Worm (Caenorhabditis elegans) whole organism, midembryonic: ENCODE measurements around the gene sec-16A.2.

ENCODE experiments used
- T22C8.4 ChIP-seq: fragments of 200-800 bp; sonication (Bioruptor generic); IDR thresholded peaks from 2 replicates; pipeline ENCODE4 v1.3.6; 2022; ENCODE audit warnings: missing genetic modification characterization, missing compliant biosample characterization
- cog-1 ChIP-seq: sonication (generic microtip); optimal IDR thresholded peaks from 2 replicates; lab custom pipeline; 2016; ENCODE audit warnings: missing genetic modification characterization, missing compliant biosample characterization
- flt-1 ChIP-seq: fragments of 200-800 bp; sonication (Bioruptor generic); IDR thresholded peaks from 2 replicates; pipeline ENCODE4 v1.3.6; 2022; ENCODE audit warnings: missing genetic modification characterization, missing compliant biosample characterization
- klf-2 ChIP-seq: fragments of 200-800 bp; sonication (Bioruptor generic); conservative IDR thresholded peaks from 2 replicates; pipeline ENCODE4 v1.3.6; 2022; ENCODE audit warnings: missing genetic modification reagents, missing genetic modification characterization, missing compliant biosample characterization
- med-1 ChIP-seq: sonication (generic microtip); optimal IDR thresholded peaks from 2 replicates; lab custom pipeline; 2017; ENCODE audit warnings: missing genetic modification characterization, mild to moderate bottlenecking, missing compliant biosample characterization, antibody characterized with exemption, missing genetic modification reagents; ENCODE audit not compliant: insufficient read depth
- ref-1 ChIP-seq: fragments of 200-800 bp; sonication (Bioruptor generic); conservative IDR thresholded peaks from 2 replicates; pipeline ENCODE4 v1.3.6; 2022; ENCODE audit warnings: missing genetic modification reagents, missing genetic modification characterization, missing compliant biosample characterization
- tab-1 ChIP-seq: fragments of 200-800 bp; sonication (Bioruptor generic); IDR thresholded peaks from 2 replicates; pipeline ENCODE4 v1.3.6; 2022; ENCODE audit warnings: missing genetic modification characterization, missing compliant biosample characterization
- ztf-23 ChIP-seq: fragments of 200-800 bp; sonication (Bioruptor generic); IDR thresholded peaks from 2 replicates; pipeline ENCODE4 v1.3.6; 2022; ENCODE audit warnings: missing genetic modification reagents, missing genetic modification characterization, missing compliant biosample characterization
- ztf-29 ChIP-seq: fragments of 200-800 bp; sonication (Bioruptor generic); IDR thresholded peaks from 2 replicates; pipeline ENCODE4 v1.3.6; 2022; ENCODE audit warnings: missing genetic modification reagents, missing genetic modification characterization, missing compliant biosample characterization

Gene sec-16A.2

DNA sequence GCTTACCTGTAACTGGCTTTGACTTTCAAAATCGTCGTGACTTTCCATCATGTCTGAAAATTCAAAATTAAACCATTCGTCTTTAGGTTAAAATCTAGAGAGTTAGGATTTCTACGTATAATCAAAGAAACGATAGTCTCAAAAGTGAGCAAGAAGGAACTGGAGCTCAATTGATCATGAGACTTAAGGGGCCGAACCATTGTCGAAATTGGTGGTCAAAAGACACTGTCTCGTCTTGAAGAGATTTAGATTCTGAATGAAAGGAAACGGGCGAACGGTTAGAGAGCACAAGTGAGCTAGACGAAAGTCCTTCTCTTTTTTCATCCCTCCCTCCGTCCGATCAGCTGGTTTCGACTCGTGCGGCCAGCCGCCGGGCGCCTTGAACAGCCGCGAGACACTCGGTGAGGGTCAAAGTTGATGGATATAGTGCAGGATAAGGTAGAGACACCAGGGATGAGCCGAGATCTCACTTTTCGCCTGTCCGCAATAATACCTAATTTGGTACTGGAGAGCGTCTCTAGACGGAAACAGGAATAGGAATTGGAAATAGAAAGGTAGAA is 25.8 kb upstream of the sec-16A.2 start, which contains the start of gene M60.7:
TSS of gene M60.7 (minus strand) at position 51 of the 560 bp plus-strand sequence.
- no peak for TF ChIP-seq med-1 (GFP tag; lab: Kevin White, UChicago)
- TF ChIP-seq klf-2 (GFP tag; lab: Robert Waterston, UW): no peak
- TF ChIP-seq ztf-29 (GFP tag; lab: Robert Waterston, UW): no peak

DNA sequence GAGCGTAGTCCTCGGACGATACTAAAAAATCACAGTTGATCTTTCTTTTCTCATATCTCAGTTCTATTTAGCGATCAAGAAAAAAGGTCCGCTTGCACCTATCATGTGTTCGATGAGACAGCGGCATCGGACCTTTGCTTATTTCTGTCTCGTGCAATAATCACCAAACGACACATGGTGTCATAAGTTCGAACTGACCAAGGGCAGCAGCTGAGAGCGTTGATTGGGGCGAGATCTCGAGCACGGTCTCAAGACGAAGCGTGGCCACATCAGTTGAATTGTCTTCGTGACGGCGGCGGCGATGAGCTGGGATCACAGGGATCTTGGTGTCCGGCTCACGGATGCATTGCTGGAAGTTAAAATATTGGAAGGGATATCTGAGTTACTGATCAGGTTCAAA is 24.3 kb upstream of the sec-16A.2 start:
- TF ChIP-seq ztf-23 (GFP tag; lab: Robert Waterston, UW): no peak
- no peak for TF ChIP-seq cog-1 (tag; lab: Kevin White, UChicago)
- no peak for TF ChIP-seq flt-1 (GFP tag; lab: Robert Waterston, UW)
- TF ChIP-seq ref-1 (GFP tag; lab: Robert Waterston, UW): no peak
- TF ChIP-seq tab-1 (GFP tag; lab: Robert Waterston, UW): no peak
- no peak for TF ChIP-seq ztf-29 (GFP tag; lab: Robert Waterston, UW)

DNA sequence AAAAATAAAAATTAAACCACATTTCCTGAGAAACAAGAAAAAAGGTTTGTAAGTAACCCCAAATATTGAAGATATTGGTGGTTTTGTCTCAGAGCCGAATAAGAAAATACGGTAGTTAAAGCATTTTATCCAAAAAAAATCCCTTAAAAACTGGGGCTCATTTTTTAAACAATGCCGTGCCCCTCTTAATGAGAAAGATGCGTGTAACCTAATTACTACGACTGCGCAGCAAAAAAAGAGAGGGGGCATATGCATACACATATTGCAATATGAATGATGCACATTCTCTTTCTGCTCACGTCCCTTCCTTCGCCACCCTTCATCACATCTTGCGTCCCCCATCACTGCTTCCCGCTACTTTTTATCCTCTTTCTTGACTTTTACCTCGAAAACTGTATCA is 19.0 kb upstream of the sec-16A.2 start:
- TF ChIP-seq ref-1 (GFP tag; lab: Robert Waterston, UW) (no peak), klf-2 (GFP tag; lab: Robert Waterston, UW) (no peak)

DNA sequence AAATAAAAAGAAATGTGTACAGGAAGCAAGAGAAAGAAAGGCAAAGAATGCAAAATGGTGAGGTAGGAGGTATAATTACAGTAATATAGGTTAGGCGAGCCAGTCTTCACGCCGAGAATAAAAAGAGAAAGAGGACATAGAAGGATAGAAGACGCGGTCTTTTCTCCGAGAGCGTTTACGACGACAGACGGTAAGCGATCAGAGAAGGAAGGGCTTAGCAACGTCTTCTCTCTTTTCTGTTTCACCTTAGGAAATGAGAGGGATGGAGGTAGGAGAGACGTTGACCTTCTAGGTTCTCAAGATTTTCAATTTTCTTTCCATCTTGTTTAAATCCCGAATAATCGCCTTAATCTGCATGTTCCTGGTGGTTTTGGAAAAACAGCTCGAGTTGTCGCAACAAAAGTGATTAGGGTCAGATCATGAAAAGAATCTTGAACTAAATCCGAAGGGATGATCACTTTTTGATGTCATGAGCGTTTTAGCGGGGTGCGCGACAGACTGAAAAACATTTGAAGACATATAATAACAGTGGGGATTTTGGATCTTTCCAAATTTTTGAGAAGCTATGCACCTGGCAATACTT is 16.0 kb upstream of the sec-16A.2 start, which contains the start of gene cutl-29:
TSS of gene cutl-29 (minus strand) at position 51 of the 583 bp plus-strand sequence.
- no peak for TF ChIP-seq tab-1 (GFP tag; lab: Robert Waterston, UW)
- no peak for TF ChIP-seq T22C8.4 (GFP tag; lab: Robert Waterston, UW)

DNA sequence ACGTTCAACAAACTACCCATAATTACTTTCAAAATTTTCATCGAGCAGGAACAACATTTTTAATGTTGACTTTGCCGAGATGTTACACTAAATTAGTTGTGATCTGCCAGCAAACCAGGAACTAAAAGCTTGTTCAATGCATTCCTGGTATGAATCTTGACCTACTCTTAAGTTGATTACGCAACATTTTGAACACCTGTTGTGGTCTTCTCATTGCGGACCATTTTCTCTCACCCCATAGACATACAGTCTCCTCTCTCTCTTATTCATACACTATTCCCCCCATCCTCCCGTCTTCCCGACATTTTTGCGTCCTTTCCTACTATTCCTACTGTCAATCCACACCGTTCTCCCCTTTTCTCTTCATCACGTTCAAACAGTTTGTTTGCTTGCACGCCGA is 13.6 kb upstream of the sec-16A.2 start:
- TF ChIP-seq T22C8.4 (GFP tag; lab: Robert Waterston, UW) (no peak), ztf-29 (GFP tag; lab: Robert Waterston, UW) (no peak), tab-1 (GFP tag; lab: Robert Waterston, UW) (no peak), ref-1 (GFP tag; lab: Robert Waterston, UW) (no peak), klf-2 (GFP tag; lab: Robert Waterston, UW) (no peak), med-1 (GFP tag; lab: Kevin White, UChicago) (no peak), flt-1 (GFP tag; lab: Robert Waterston, UW) (no peak), ztf-23 (GFP tag; lab: Robert Waterston, UW) (no peak), cog-1 (tag; lab: Kevin White, UChicago) (no peak)

DNA sequence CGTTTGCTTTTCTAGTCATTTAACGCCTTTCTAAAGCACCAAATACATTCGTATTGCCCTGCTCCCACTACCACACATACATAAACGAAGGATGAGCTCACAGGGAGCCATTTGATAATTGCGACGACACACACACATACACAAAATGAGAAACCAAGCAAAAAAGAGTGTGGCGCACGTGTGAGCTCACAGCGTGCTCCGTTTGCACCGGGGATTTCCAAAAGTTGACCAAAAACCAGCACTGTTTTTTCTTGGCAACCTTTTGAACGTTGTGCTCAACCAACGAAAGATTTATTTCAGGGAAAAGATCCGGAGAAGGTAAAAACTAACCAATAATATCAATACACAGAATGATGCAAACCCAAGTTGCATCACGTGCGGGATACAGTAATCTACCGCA is 12.2 kb upstream of the sec-16A.2 start, which contains the start of gene ksr-1:
TSS of gene ksr-1 (plus strand) at position 301 of the 400 bp plus-strand sequence.
- no peak for TF ChIP-seq T22C8.4 (GFP tag; lab: Robert Waterston, UW)
- TF ChIP-seq klf-2 (GFP tag; lab: Robert Waterston, UW): no peak
- no peak for TF ChIP-seq ref-1 (GFP tag; lab: Robert Waterston, UW)
- no peak for TF ChIP-seq med-1 (GFP tag; lab: Kevin White, UChicago)
- no peak for TF ChIP-seq ztf-29 (GFP tag; lab: Robert Waterston, UW)
- TF ChIP-seq tab-1 (GFP tag; lab: Robert Waterston, UW): no peak
- no peak for TF ChIP-seq ztf-23 (GFP tag; lab: Robert Waterston, UW)
- TF ChIP-seq cog-1 (tag; lab: Kevin White, UChicago): no peak
- TF ChIP-seq flt-1 (GFP tag; lab: Robert Waterston, UW): no peak

DNA sequence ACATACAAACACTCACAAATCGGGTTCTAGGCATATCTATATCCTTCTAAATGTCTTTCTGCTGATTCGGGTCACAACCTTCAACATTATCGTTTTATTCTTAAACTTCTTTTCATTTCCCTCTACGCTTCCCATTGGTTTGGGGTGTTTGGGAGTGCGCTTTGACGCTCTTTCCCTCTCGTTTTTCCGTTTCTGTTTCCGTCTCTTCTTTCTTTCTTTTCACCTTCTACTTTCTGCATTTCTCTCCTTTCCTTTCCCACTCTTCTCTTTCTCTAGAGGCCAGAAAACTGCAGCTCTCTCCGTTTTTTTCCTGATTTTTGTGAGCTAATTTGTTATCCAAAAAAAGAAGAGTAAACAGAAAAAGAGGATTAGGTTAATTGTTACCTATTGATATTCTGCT is 10.7 kb upstream of the sec-16A.2 start:
- TF ChIP-seq med-1 (GFP tag; lab: Kevin White, UChicago): no peak
- no peak for TF ChIP-seq cog-1 (tag; lab: Kevin White, UChicago)
- no peak for TF ChIP-seq ztf-23 (GFP tag; lab: Robert Waterston, UW)
- no peak for TF ChIP-seq ztf-29 (GFP tag; lab: Robert Waterston, UW)
- TF ChIP-seq ref-1 (GFP tag; lab: Robert Waterston, UW): no peak
- TF ChIP-seq T22C8.4 (GFP tag; lab: Robert Waterston, UW): no peak
- TF ChIP-seq flt-1 (GFP tag; lab: Robert Waterston, UW): no peak
- no peak for TF ChIP-seq klf-2 (GFP tag; lab: Robert Waterston, UW)
- no peak for TF ChIP-seq tab-1 (GFP tag; lab: Robert Waterston, UW)

DNA sequence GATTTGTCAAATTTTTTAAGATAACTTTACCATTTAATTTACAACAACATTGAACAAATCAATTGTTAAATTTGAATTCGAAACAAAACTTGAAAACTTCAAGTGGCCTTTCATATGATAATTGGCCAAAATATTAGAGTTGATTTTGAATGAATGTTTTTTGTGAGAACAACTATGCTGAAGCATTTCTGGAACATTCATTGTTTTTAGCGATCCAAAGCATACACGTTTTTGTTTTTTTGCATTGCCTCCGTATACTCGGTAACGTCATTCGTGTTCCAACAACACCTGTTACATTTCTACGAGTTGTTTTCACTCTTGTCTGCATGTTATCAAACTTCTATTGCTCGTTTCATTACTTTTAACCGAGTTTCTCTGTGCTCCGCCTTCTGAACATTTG is 10.1 kb upstream of the sec-16A.2 start:
- TF ChIP-seq T22C8.4 (GFP tag; lab: Robert Waterston, UW): no peak

DNA sequence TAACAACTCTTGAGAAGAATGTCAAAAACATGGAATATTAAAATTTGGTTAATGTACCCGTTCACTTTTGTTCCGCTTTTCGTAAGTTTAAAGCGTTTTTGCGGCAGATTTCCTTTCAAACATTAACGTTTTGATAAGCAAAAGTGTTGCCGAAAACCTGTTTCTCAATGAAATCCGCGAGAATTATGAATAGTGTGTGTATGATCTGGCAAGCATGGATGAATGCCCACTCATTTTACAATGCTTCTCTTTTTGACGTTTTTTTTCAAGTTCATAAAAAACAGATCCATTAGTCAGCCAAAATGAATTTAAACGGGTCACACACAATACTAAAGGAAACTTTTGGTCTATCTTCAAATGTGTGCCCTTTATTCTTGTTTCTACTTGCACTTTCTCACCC is 3.0 kb upstream of the sec-16A.2 start:
- no peak for TF ChIP-seq tab-1 (GFP tag; lab: Robert Waterston, UW)
- TF ChIP-seq cog-1 (tag; lab: Kevin White, UChicago): no peak
- TF ChIP-seq med-1 (GFP tag; lab: Kevin White, UChicago): no peak
- no peak for TF ChIP-seq T22C8.4 (GFP tag; lab: Robert Waterston, UW)
- TF ChIP-seq flt-1 (GFP tag; lab: Robert Waterston, UW): no peak
- TF ChIP-seq ref-1 (GFP tag; lab: Robert Waterston, UW): no peak
- no peak for TF ChIP-seq klf-2 (GFP tag; lab: Robert Waterston, UW)
- TF ChIP-seq ztf-29 (GFP tag; lab: Robert Waterston, UW): no peak
- TF ChIP-seq ztf-23 (GFP tag; lab: Robert Waterston, UW): no peak
